Worm (Caenorhabditis elegans) whole organism, L4/young adult: Measurements from ENCODE around the gene snf-11.

Source experiments
- W03F9.2 ChIP-seq: fragments of 150-350 bp; optimal IDR thresholded peaks from 2 replicates; lab custom pipeline; 2014; ENCODE audit warnings: missing biosample characterization, missing genetic modification characterization
- dao-5 ChIP-seq: sonication (generic microtip); optimal IDR thresholded peaks from 2 replicates; lab custom pipeline; 2016; ENCODE audit warnings: missing genotype, missing genetic modification characterization, moderate library complexity, missing compliant biosample characterization
- him-1 ChIP-seq: sonication (generic microtip); optimal IDR thresholded peaks from 2 replicates; lab custom pipeline; 2016; ENCODE audit warnings: missing genotype, missing genetic modification reagents, missing genetic modification characterization, missing compliant biosample characterization

- TF ChIP-seq him-1 (tag; lab: Kevin White, UChicago) (peak; percentile 37), dao-5 (tag; lab: Kevin White, UChicago) (peak; percentile 96), W03F9.2 (peak; percentile 78)
Measured at ce11 chrV:11314025-11314880, 6.0 kb upstream of the snf-11 start.
